Fruit fly (Drosophila melanogaster) whole organism, embryonic: Measurements from ENCODE around the gene CG31365.

ENCODE experiments used
- BtbVII ChIP-seq: fragments of 200-800 bp; sonication (Bioruptor generic); optimal IDR thresholded peaks from 3 replicates; lab custom pipeline; 2017; ENCODE audit warnings: missing biosample characterization, mild to moderate bottlenecking, missing genetic modification characterization
- CG10209 ChIP-seq: fragments of 200-800 bp; sonication (Bioruptor generic); optimal IDR thresholded peaks from 3 replicates; lab custom pipeline; 2017; ENCODE audit warnings: missing biosample characterization, mild to moderate bottlenecking, missing genetic modification characterization, missing genetic modification reagents
- CG10431 ChIP-seq: fragments of 200-800 bp; sonication (Bioruptor generic); optimal IDR thresholded peaks from 3 replicates; lab custom pipeline; 2018; ENCODE audit warnings: missing biosample characterization, mild to moderate bottlenecking, missing genetic modification characterization
- CG10462 ChIP-seq: fragments of 200-800 bp; sonication (Bioruptor generic); optimal IDR thresholded peaks from 2 replicates; lab custom pipeline; 2016; ENCODE audit warnings: missing biosample characterization, missing genetic modification characterization
- CG10959 ChIP-seq: fragments of 200-800 bp; sonication (Bioruptor generic); IDR thresholded peaks from 2 replicates; pipeline ENCODE4 v1.3.6; 2022; ENCODE audit warnings: missing biosample characterization, missing genetic modification characterization
- CG11093 ChIP-seq: fragments of 200-800 bp; sonication (Bioruptor generic); IDR thresholded peaks from 3 replicates; pipeline ENCODE4 v1.3.6; 2022; ENCODE audit warnings: missing biosample characterization, missing genetic modification characterization
- CG12299 ChIP-seq: fragments of 200-800 bp; sonication (Bioruptor generic); optimal IDR thresholded peaks from 2 replicates; lab custom pipeline; 2018; ENCODE audit warnings: missing biosample characterization, mild to moderate bottlenecking, missing genetic modification characterization
- CG1233 ChIP-seq: fragments of 200-800 bp; sonication (Bioruptor generic); optimal IDR thresholded peaks from 4 replicates; lab custom pipeline; 2018; ENCODE audit warnings: missing biosample characterization, mild to moderate bottlenecking, missing genetic modification characterization
- CG12391 ChIP-seq: fragments of 200-800 bp; sonication (Bioruptor generic); optimal IDR thresholded peaks from 3 replicates; lab custom pipeline; 2018; ENCODE audit warnings: missing biosample characterization, mild to moderate bottlenecking, missing genetic modification characterization, moderate library complexity
- CG13424 ChIP-seq: fragments of 200-800 bp; sonication (Bioruptor generic); optimal IDR thresholded peaks from 2 replicates; lab custom pipeline; 2019; ENCODE audit warnings: missing biosample characterization, mild to moderate bottlenecking, missing genetic modification characterization, moderate library complexity
- CG14860 ChIP-seq: fragments of 200-800 bp; sonication (Bioruptor generic); IDR thresholded peaks from 3 replicates; pipeline ENCODE4 v1.3.6; 2022; ENCODE audit warnings: missing biosample characterization, missing genetic modification characterization; ENCODE audit not compliant: partially characterized antibody
- CG15011 ChIP-seq: fragments of 200-800 bp; sonication (Bioruptor generic); optimal IDR thresholded peaks from 3 replicates; lab custom pipeline; 2018; ENCODE audit warnings: missing biosample characterization, mild to moderate bottlenecking, missing genetic modification characterization
- CG1529 ChIP-seq: fragments of 200-800 bp; sonication (Bioruptor generic); optimal IDR thresholded peaks from 3 replicates; lab custom pipeline; 2018; ENCODE audit warnings: missing biosample characterization, missing genetic modification characterization
- CG15696 ChIP-seq: fragments of 200-800 bp; sonication (Bioruptor generic); optimal IDR thresholded peaks from 2 replicates; lab custom pipeline; 2019; ENCODE audit warnings: missing biosample characterization, mild to moderate bottlenecking, missing genetic modification characterization, moderate library complexity
- CG1603 ChIP-seq: fragments of 200-800 bp; sonication (Bioruptor generic); optimal IDR thresholded peaks from 2 replicates; lab custom pipeline; 2019; ENCODE audit warnings: missing biosample characterization, mild to moderate bottlenecking, missing genetic modification characterization, moderate library complexity
- CG17328 ChIP-seq: fragments of 200-800 bp; sonication (Bioruptor generic); IDR thresholded peaks from 2 replicates; pipeline ENCODE4 v1.3.6; 2022; ENCODE audit warnings: missing biosample characterization, missing genetic modification characterization
- CG17568 ChIP-seq: fragments of 200-800 bp; sonication (Bioruptor generic); optimal IDR thresholded peaks from 2 replicates; lab custom pipeline; 2018; ENCODE audit warnings: missing biosample characterization, mild to moderate bottlenecking, missing genetic modification characterization, moderate library complexity
- CG2678 ChIP-seq: fragments of 200-800 bp; sonication (Bioruptor generic); optimal IDR thresholded peaks from 3 replicates; lab custom pipeline; 2019; ENCODE audit warnings: missing biosample characterization, mild to moderate bottlenecking, missing genetic modification characterization, moderate library complexity
- CG3163 ChIP-seq: fragments of 200-800 bp; sonication (Bioruptor generic); optimal IDR thresholded peaks from 3 replicates; lab custom pipeline; 2016; ENCODE audit warnings: missing biosample characterization, missing genetic modification characterization
- CG34422 ChIP-seq: fragments of 200-800 bp; sonication (Bioruptor generic); IDR thresholded peaks from 3 replicates; pipeline ENCODE4 v1.3.6; 2022; ENCODE audit warnings: missing biosample characterization, missing genetic modification characterization
- CG3726 ChIP-seq: fragments of 200-800 bp; sonication (Bioruptor generic); IDR thresholded peaks from 3 replicates; pipeline ENCODE4, ENCODE4 v1.3.6; 2022; ENCODE audit warnings: missing biosample characterization, missing genetic modification characterization
- CG5180 ChIP-seq: fragments of 200-800 bp; sonication (Bioruptor generic); optimal IDR thresholded peaks from 3 replicates; lab custom pipeline; 2017; ENCODE audit warnings: missing biosample characterization, missing genetic modification characterization, mild to moderate bottlenecking, moderate library complexity, missing genetic modification reagents
- CG5245 ChIP-seq: fragments of 200-800 bp; sonication (Bioruptor generic); optimal IDR thresholded peaks from 3 replicates; lab custom pipeline; 2016; ENCODE audit warnings: missing biosample characterization, missing genetic modification characterization
- CG6272 ChIP-seq: fragments of 200-800 bp; sonication (Bioruptor generic); IDR thresholded peaks from 2 replicates; pipeline ENCODE4 v1.3.6; 2022; ENCODE audit warnings: missing biosample characterization, missing genetic modification characterization
- CG6683 ChIP-seq: fragments of 200-800 bp; sonication (Bioruptor generic); optimal IDR thresholded peaks from 2 replicates; lab custom pipeline; 2017; ENCODE audit warnings: missing biosample characterization, mild to moderate bottlenecking, missing genetic modification characterization, missing genetic modification reagents
- CG8388 ChIP-seq: fragments of 200-800 bp; sonication (Bioruptor generic); optimal IDR thresholded peaks from 2 replicates; lab custom pipeline; 2019; ENCODE audit warnings: missing biosample characterization, mild to moderate bottlenecking, missing genetic modification characterization, moderate library complexity
- Camta ChIP-seq: fragments of 200-800 bp; sonication (Bioruptor generic); optimal IDR thresholded peaks from 2 replicates; lab custom pipeline; 2016; ENCODE audit warnings: missing biosample characterization, missing genetic modification characterization
- D ChIP-seq, 2 experiments: fragments of 200-800 bp in 1 of 2; fragments of >200 bp in 1 of 2; sonication (Bioruptor generic) in 1 of 2; optimal IDR thresholded peaks; 2 replicates in 1 of 2; 3 replicates in 1 of 2; lab custom pipeline; 2017; ENCODE audit warnings: mild to moderate bottlenecking in 1 of 2, missing biosample characterization in 1 of 2, missing genetic modification characterization in 1 of 2, missing genetic modification reagents in 1 of 2
- E2f1 ChIP-seq: fragments of 200-800 bp; sonication (Bioruptor generic); IDR thresholded peaks from 2 replicates; pipeline ENCODE4 v1.3.6; 2022; ENCODE audit warnings: missing biosample characterization, missing genetic modification characterization
- Fer2 ChIP-seq: fragments of 200-800 bp; sonication (Bioruptor generic); optimal IDR thresholded peaks from 2 replicates; lab custom pipeline; 2018; ENCODE audit warnings: missing biosample characterization, mild to moderate bottlenecking, missing genetic modification characterization, moderate library complexity
- Hr39 ChIP-seq: fragments of >200 bp; optimal IDR thresholded peaks from 2 replicates; lab custom pipeline; 2017
- Mes4 ChIP-seq: fragments of 200-800 bp; sonication (Bioruptor generic); optimal IDR thresholded peaks from 2 replicates; lab custom pipeline; 2016; ENCODE audit warnings: missing biosample characterization, missing genetic modification characterization
- NFAT ChIP-seq: fragments of 200-800 bp; sonication (Bioruptor generic); IDR thresholded peaks from 2 replicates; pipeline ENCODE4 v1.3.6; 2022; ENCODE audit warnings: missing biosample characterization, missing genetic modification characterization
- PHDP ChIP-seq: fragments of 200-800 bp; sonication (Bioruptor generic); optimal IDR thresholded peaks from 3 replicates; lab custom pipeline; 2018; ENCODE audit warnings: missing biosample characterization, mild to moderate bottlenecking, missing genetic modification characterization, moderate library complexity
- Ssrp ChIP-seq: fragments of 200-800 bp; sonication (Bioruptor generic); optimal IDR thresholded peaks from 2 replicates; lab custom pipeline; 2018; ENCODE audit warnings: missing biosample characterization, mild to moderate bottlenecking, missing genetic modification characterization, moderate library complexity
- Taf1 ChIP-seq: fragments of 200-800 bp; sonication (Bioruptor generic); IDR thresholded peaks from 2 replicates; pipeline ENCODE4 v1.3.6; 2022; ENCODE audit warnings: missing biosample characterization, missing genetic modification characterization
- Tbp ChIP-seq: fragments of >200 bp; optimal IDR thresholded peaks from 2 replicates; lab custom pipeline; 2018; ENCODE audit warnings: missing biosample characterization, missing genetic modification characterization
- bsh ChIP-seq, 2 experiments: fragments of 200-800 bp; sonication (Bioruptor generic); optimal IDR thresholded peaks; 2 replicates each; lab custom pipeline; 2017 to 2018; ENCODE audit warnings: mild to moderate bottlenecking in 2 of 2, missing biosample characterization in 2 of 2, missing genetic modification characterization in 2 of 2, moderate library complexity in 1 of 2
- dan ChIP-seq: fragments of 200-800 bp; sonication (Bioruptor generic); IDR thresholded peaks from 2 replicates; pipeline ENCODE4 v1.3.6; 2022; ENCODE audit warnings: missing biosample characterization, missing genetic modification characterization
- dimm ChIP-seq: fragments of 200-800 bp; sonication (Bioruptor generic); IDR thresholded peaks from 2 replicates; pipeline ENCODE4 v1.3.6; 2022; ENCODE audit warnings: missing biosample characterization, missing genetic modification characterization
- disco-r ChIP-seq: fragments of 200-800 bp; sonication (Bioruptor generic); optimal IDR thresholded peaks from 2 replicates; lab custom pipeline; 2016; ENCODE audit warnings: missing biosample characterization, missing genetic modification characterization
- eve ChIP-seq, 2 experiments: fragments of >200 bp; optimal IDR thresholded peaks; 2 replicates each; lab custom pipeline; 2017; ENCODE audit warnings: missing biosample characterization in 2 of 2, missing genetic modification characterization in 2 of 2
- gem ChIP-seq: fragments of 200-800 bp; sonication (Bioruptor generic); optimal IDR thresholded peaks from 2 replicates; lab custom pipeline; 2019; ENCODE audit warnings: missing biosample characterization, mild to moderate bottlenecking, missing genetic modification characterization, moderate library complexity
- inv ChIP-seq: fragments of 200-800 bp; sonication (Bioruptor generic); IDR thresholded peaks from 2 replicates; pipeline ENCODE4 v1.3.6; 2022; ENCODE audit warnings: missing biosample characterization, missing genetic modification characterization; ENCODE audit not compliant: partially characterized antibody
- oc ChIP-seq: fragments of 200-800 bp; sonication (Bioruptor generic); optimal IDR thresholded peaks from 2 replicates; lab custom pipeline; 2018; ENCODE audit warnings: missing biosample characterization, mild to moderate bottlenecking, missing genetic modification characterization, moderate library complexity
- pb ChIP-seq: fragments of 200-800 bp; sonication (Bioruptor generic); optimal IDR thresholded peaks from 3 replicates; lab custom pipeline; 2016; ENCODE audit warnings: missing biosample characterization, missing genetic modification characterization
- ro ChIP-seq: fragments of 200-800 bp; sonication (Bioruptor generic); IDR thresholded peaks from 2 replicates; pipeline ENCODE4 v1.3.6; 2022; ENCODE audit warnings: missing biosample characterization, missing genetic modification characterization
- slou ChIP-seq: fragments of 200-800 bp; sonication (Bioruptor generic); optimal IDR thresholded peaks from 3 replicates; lab custom pipeline; 2016; ENCODE audit warnings: missing biosample characterization, missing genetic modification characterization
- tio ChIP-seq: fragments of 200-800 bp; sonication (Bioruptor generic); optimal IDR thresholded peaks from 2 replicates; lab custom pipeline; 2017; ENCODE audit warnings: missing biosample characterization, missing genetic modification characterization, inconsistent platforms
- usp ChIP-seq: fragments of >200 bp; optimal IDR thresholded peaks from 2 replicates; lab custom pipeline; 2017; ENCODE audit warnings: missing biosample characterization, missing genetic modification characterization
- wor ChIP-seq: fragments of 200-800 bp; sonication (Bioruptor generic); IDR thresholded peaks from 2 replicates; pipeline ENCODE4 v1.3.6; 2022; ENCODE audit warnings: missing biosample characterization, missing genetic modification characterization

The CG31365 gene

dm6 chr3R:23174739-23175138, 48.5 kb upstream of the CG31365 start (continued):
- TF ChIP-seq CG1603 (tag; lab: Kevin White, UChicago) = peak; percentile 68
- TF ChIP-seq Fer2 (tag; lab: Kevin White, UChicago) = no peak
- TF ChIP-seq CG10959 (GFP tag; lab: Robert Waterston, UW) = no peak
- TF ChIP-seq inv (GFP tag; lab: Robert Waterston, UW) = no peak
- TF ChIP-seq CG3163 = no peak
- TF ChIP-seq CG10462 = no peak
- no peak for TF ChIP-seq CG34422 (GFP tag; lab: Robert Waterston, UW)
- no peak for TF ChIP-seq usp (GFP tag; lab: Kevin White, UChicago)
- TF ChIP-seq CG15011 (GFP tag; lab: Kevin White, UChicago) = no peak
- TF ChIP-seq dan (GFP tag; lab: Robert Waterston, UW) = no peak
- peak; percentile 44 for TF ChIP-seq CG10209 (GFP tag; lab: Kevin White, UChicago)
- TF ChIP-seq Tbp = no peak
- TF ChIP-seq CG1233 (GFP tag; lab: Kevin White, UChicago) = peak; percentile 52
- no peak for TF ChIP-seq E2f1 (GFP tag; lab: Robert Waterston, UW)
- no peak for TF ChIP-seq CG17568 (GFP tag; lab: Kevin White, UChicago)
- no peak for TF ChIP-seq CG15696
- TF ChIP-seq BtbVII = no peak
- peak; percentile 72 for TF ChIP-seq gem (tag; lab: Kevin White, UChicago)
- peak; percentile 34 for TF ChIP-seq Mes4 (GFP tag; lab: Kevin White, UChicago)
- no peak for TF ChIP-seq Taf1 (GFP tag; lab: Robert Waterston, UW)
- TF ChIP-seq CG17328 (GFP tag; lab: Robert Waterston, UW) = peak; percentile 54; the same call in 1 of the 2 replicates
- no peak for TF ChIP-seq CG5180 (GFP tag; lab: Kevin White, UChicago)
- no peak for TF ChIP-seq CG3726 (GFP tag; lab: Robert Waterston, UW)
- TF ChIP-seq CG5245 (GFP tag; lab: Kevin White, UChicago) = no peak
- TF ChIP-seq slou (GFP tag; lab: Kevin White, UChicago) = no peak
- TF ChIP-seq Camta = no peak
- TF ChIP-seq oc (tag; lab: Kevin White, UChicago) = peak; percentile 83
- peak in 1 of 2 experiments; percentile 51 for TF ChIP-seq eve (GFP tag; optimal IDR thresholded peaks at IDR 0.05; lab: Kevin White, UChicago)
- no peak for TF ChIP-seq CG10431 (GFP tag; lab: Kevin White, UChicago)
- TF ChIP-seq CG14860 (GFP tag; lab: Robert Waterston, UW) = no peak
- TF ChIP-seq disco-r = no peak
- TF ChIP-seq D (optimal IDR thresholded peaks at IDR 0.05; lab: Kevin White, UChicago) = no peak
- no peak for TF ChIP-seq D (GFP tag; optimal IDR thresholded peaks at IDR 0.05; lab: Kevin White, UChicago)
- no peak for TF ChIP-seq ro (GFP tag; lab: Robert Waterston, UW)
- peak; percentile 59 for TF ChIP-seq PHDP
- TF ChIP-seq CG6272 (GFP tag; lab: Robert Waterston, UW) = no peak
- no peak for TF ChIP-seq CG6683
- TF ChIP-seq CG12299 = no peak
- peak; percentile 56 for TF ChIP-seq wor (GFP tag; lab: Robert Waterston, UW)
- peak; percentile 16 to 79 for TF ChIP-seq bsh (GFP tag; optimal IDR thresholded peaks at IDR 0.05; lab: Kevin White, UChicago)
- TF ChIP-seq CG1529 = peak; percentile 49
- TF ChIP-seq CG13424 (tag; lab: Kevin White, UChicago) = peak; percentile 64
- no peak for TF ChIP-seq tio (GFP tag; lab: Kevin White, UChicago)
- TF ChIP-seq NFAT = no peak
- TF ChIP-seq CG2678 = peak; percentile 64
- peak; percentile 52 for TF ChIP-seq CG12391 (tag; lab: Kevin White, UChicago)
- TF ChIP-seq Hr39 = no peak
- no peak for TF ChIP-seq pb (GFP tag; lab: Kevin White, UChicago)
- TF ChIP-seq Ssrp (tag; lab: Kevin White, UChicago) = peak; percentile 60
- no peak for TF ChIP-seq CG11093
- TF ChIP-seq dimm (GFP tag; lab: Robert Waterston, UW) = no peak
- TF ChIP-seq CG8388 (GFP tag; lab: Kevin White, UChicago) = peak; percentile 33
